Worm (Caenorhabditis elegans) whole organism, late embryonic: ENCODE results near the gene lgc-31.

Source experiments
- K09A11.1 ChIP-seq: sonication (generic microtip); optimal IDR thresholded peaks from 2 replicates; lab custom pipeline; 2017; ENCODE audit warnings: antibody characterized with exemption, mild to moderate bottlenecking, missing genetic modification characterization, missing compliant biosample characterization; ENCODE audit not compliant: insufficient read depth
- T23F11.4 ChIP-seq: fragments of 200-800 bp; sonication (Bioruptor generic); optimal IDR thresholded peaks from 2 replicates; lab custom pipeline; 2018; ENCODE audit warnings: mild to moderate bottlenecking, missing genetic modification characterization, missing compliant biosample characterization
- ahr-1 ChIP-seq: sonication (generic microtip); optimal IDR thresholded peaks from 2 replicates; lab custom pipeline; 2016; ENCODE audit warnings: missing genetic modification characterization, missing compliant biosample characterization
- ceh-19 ChIP-seq: fragments of 200-800 bp; sonication (Bioruptor generic); optimal IDR thresholded peaks from 2 replicates; lab custom pipeline; 2018; ENCODE audit warnings: mild to moderate bottlenecking, missing genetic modification characterization, missing compliant biosample characterization
- ceh-24 ChIP-seq: sonication (generic microtip); optimal IDR thresholded peaks from 2 replicates; lab custom pipeline; 2016; ENCODE audit warnings: mild to moderate bottlenecking, missing genetic modification characterization, missing compliant biosample characterization
- ceh-31 ChIP-seq: sonication (generic microtip); optimal IDR thresholded peaks from 2 replicates; lab custom pipeline; 2016; ENCODE audit warnings: missing genetic modification characterization, missing compliant biosample characterization
- ceh-45 ChIP-seq: fragments of 200-800 bp; sonication (Bioruptor generic); IDR thresholded peaks from 2 replicates; pipeline ENCODE4 v1.3.6; 2022; ENCODE audit warnings: missing genetic modification reagents, missing genetic modification characterization, missing compliant biosample characterization
- ceh-6 ChIP-seq: fragments of 200-800 bp; sonication (Bioruptor generic); optimal IDR thresholded peaks from 2 replicates; lab custom pipeline; 2018; ENCODE audit warnings: mild to moderate bottlenecking, missing genetic modification characterization, missing compliant biosample characterization
- ceh-9 ChIP-seq: sonication (generic microtip); optimal IDR thresholded peaks from 2 replicates; lab custom pipeline; 2016; ENCODE audit warnings: mild to moderate bottlenecking, missing genetic modification characterization, inconsistent platforms, missing compliant biosample characterization
- dmd-4 ChIP-seq: sonication (generic microtip); optimal IDR thresholded peaks from 2 replicates; lab custom pipeline; 2016; ENCODE audit warnings: borderline replicate concordance, missing genetic modification characterization, missing compliant biosample characterization
- elt-2 ChIP-seq: sonication (generic microtip); optimal IDR thresholded peaks from 2 replicates; lab custom pipeline; 2016; ENCODE audit warnings: missing genetic modification reagents, missing genetic modification characterization, missing compliant biosample characterization
- elt-4 ChIP-seq: sonication (generic microtip); optimal IDR thresholded peaks from 2 replicates; lab custom pipeline; 2016; ENCODE audit warnings: missing genetic modification characterization, missing compliant biosample characterization
- eyg-1 ChIP-seq: sonication (generic microtip); optimal IDR thresholded peaks from 2 replicates; lab custom pipeline; 2016; ENCODE audit warnings: missing genotype, missing genetic modification characterization, missing compliant biosample characterization
- fkh-10 ChIP-seq: fragments of 150-350 bp; optimal IDR thresholded peaks from 2 replicates; lab custom pipeline; 2014; ENCODE audit warnings: missing biosample characterization, missing genetic modification reagents, missing genetic modification characterization
- hlh-13 ChIP-seq: fragments of 200-800 bp; sonication (Bioruptor generic); optimal IDR thresholded peaks from 2 replicates; lab custom pipeline; 2018; ENCODE audit warnings: mild to moderate bottlenecking, missing genetic modification characterization, missing compliant biosample characterization
- hlh-15 ChIP-seq: sonication (generic microtip); optimal IDR thresholded peaks from 2 replicates; lab custom pipeline; 2016; ENCODE audit warnings: missing genetic modification characterization, missing compliant biosample characterization
- mec-3 ChIP-seq: sonication (generic microtip); optimal IDR thresholded peaks from 2 replicates; lab custom pipeline; 2016; ENCODE audit warnings: borderline replicate concordance, missing genetic modification characterization, missing compliant biosample characterization
- nfya-1 ChIP-seq: sonication (generic microtip); optimal IDR thresholded peaks from 2 replicates; lab custom pipeline; 2017; ENCODE audit warnings: missing genetic modification characterization, mild to moderate bottlenecking, missing compliant biosample characterization, antibody characterized with exemption, moderate library complexity
- nhr-11 ChIP-seq: fragments of 150-350 bp; optimal IDR thresholded peaks from 2 replicates; lab custom pipeline; 2014; ENCODE audit warnings: missing biosample characterization, missing genetic modification characterization
- nhr-232 ChIP-seq: sonication (generic microtip); optimal IDR thresholded peaks from 2 replicates; lab custom pipeline; 2016; ENCODE audit warnings: missing genetic modification characterization, missing compliant biosample characterization
- npax-4 ChIP-seq: sonication (generic microtip); optimal IDR thresholded peaks from 2 replicates; lab custom pipeline; 2016; ENCODE audit warnings: missing genetic modification characterization, missing compliant biosample characterization
- odd-2 ChIP-seq: sonication (generic microtip); optimal IDR thresholded peaks from 2 replicates; lab custom pipeline; 2017; ENCODE audit warnings: antibody characterized with exemption, mild to moderate bottlenecking, missing genetic modification characterization, missing compliant biosample characterization
- pag-3 ChIP-seq: sonication (generic microtip); optimal IDR thresholded peaks from 2 replicates; lab custom pipeline; 2016; ENCODE audit warnings: missing compliant biosample characterization, missing genetic modification characterization, borderline replicate concordance
- pat-9 ChIP-seq: fragments of 200-800 bp; sonication (Bioruptor generic); optimal IDR thresholded peaks from 2 replicates; lab custom pipeline; 2018; ENCODE audit warnings: mild to moderate bottlenecking, missing genetic modification characterization, moderate library complexity, missing compliant biosample characterization
- pax-1 ChIP-seq: fragments of 150-350 bp; optimal IDR thresholded peaks from 2 replicates; lab custom pipeline; 2014; ENCODE audit warnings: missing biosample characterization, missing genetic modification characterization
- pha-2 ChIP-seq: sonication (generic microtip); optimal IDR thresholded peaks from 2 replicates; lab custom pipeline; 2017; ENCODE audit warnings: mild to moderate bottlenecking, missing genetic modification characterization, missing compliant biosample characterization
- pha-4 ChIP-seq: fragments of 150-350 bp; optimal IDR thresholded peaks from 2 replicates; lab custom pipeline; 2018; ENCODE audit warnings: missing biosample characterization, missing genetic modification reagents, missing genetic modification characterization
- pqm-1 ChIP-seq: sonication (generic microtip); optimal IDR thresholded peaks from 2 replicates; lab custom pipeline; 2016; ENCODE audit warnings: missing genetic modification characterization, missing compliant biosample characterization
- pros-1 ChIP-seq: fragments of 150-350 bp; optimal IDR thresholded peaks from 2 replicates; lab custom pipeline; 2014; ENCODE audit warnings: missing biosample characterization, missing genetic modification reagents, missing genetic modification characterization
- ref-2 ChIP-seq: sonication (generic microtip); optimal IDR thresholded peaks from 2 replicates; lab custom pipeline; 2016; ENCODE audit warnings: missing genetic modification characterization, missing compliant biosample characterization
- rnt-1 ChIP-seq: sonication (generic microtip); optimal IDR thresholded peaks from 2 replicates; lab custom pipeline; 2016; ENCODE audit warnings: missing genetic modification characterization, missing compliant biosample characterization
- sdc-2 ChIP-seq: sonication (generic microtip); optimal IDR thresholded peaks from 2 replicates; lab custom pipeline; 2016; ENCODE audit warnings: missing genotype, missing genetic modification characterization, missing compliant biosample characterization
- tbx-2 ChIP-seq: sonication (generic microtip); optimal IDR thresholded peaks from 2 replicates; lab custom pipeline; 2016; ENCODE audit warnings: missing genetic modification characterization, missing compliant biosample characterization
- unc-3 ChIP-seq, 2 experiments: fragments of 200-800 bp in 1 of 2; sonication (Bioruptor generic) in 1 of 2; sonication (generic microtip) in 1 of 2; conservative IDR thresholded peaks in 1 of 2; optimal IDR thresholded peaks in 1 of 2; 2 replicates each; pipeline versions ENCODE4 v1.3.6 to Lab custom; 2016 to 2022; ENCODE audit warnings: missing compliant biosample characterization in 2 of 2, missing genetic modification characterization in 2 of 2, missing genetic modification reagents in 1 of 2
- unc-55 ChIP-seq: sonication (generic microtip); optimal IDR thresholded peaks from 2 replicates; lab custom pipeline; 2017; ENCODE audit warnings: missing biosample characterization, missing genetic modification reagents, missing genetic modification characterization
- unc-86 ChIP-seq: sonication (generic microtip); optimal IDR thresholded peaks from 2 replicates; lab custom pipeline; 2016; ENCODE audit warnings: missing genetic modification characterization, missing compliant biosample characterization

Gene lgc-31

ce11 chrV:15479825-15480224, 42.0 kb downstream of the lgc-31 start:
- TF ChIP-seq nhr-11 (tag; lab: Kevin White, UChicago) (no peak), ceh-19 (GFP tag; lab: Kevin White, UChicago) (no peak), odd-2 (tag; lab: Kevin White, UChicago) (no peak), unc-3 (GFP tag; conservative IDR thresholded peaks at IDR 0.05; lab: Robert Waterston, UW) (no peak), unc-3 (tag; optimal IDR thresholded peaks at IDR 0.05; lab: Kevin White, UChicago) (no peak), eyg-1 (tag; lab: Kevin White, UChicago) (no peak), elt-2 (no peak), ceh-45 (no peak), K09A11.1 (tag; lab: Kevin White, UChicago) (no peak), ahr-1 (tag; lab: Kevin White, UChicago) (no peak)

ce11 chrV:15479107-15479506, 42.7 kb downstream of the lgc-31 start:
- TF ChIP-seq elt-2 (peak; percentile 46), dmd-4 (no peak), pax-1 (tag; lab: Kevin White, UChicago) (no peak)
- TF ChIP-seq, all 69 proteins: peak for 1

- TF ChIP-seq ceh-9 (tag; lab: Kevin White, UChicago) (no peak), hlh-13 (no peak), sdc-2 (tag; lab: Kevin White, UChicago) (no peak), pha-4 (tag; lab: Kevin White, UChicago) (no peak)
- TF ChIP-seq, all 69 proteins: peak for 0
Measured at ce11 chrV:15478597-15478996, 43.2 kb downstream of the lgc-31 start, which contains the start of gene C06B8.2. Gene C06B8.2, minus strand, starts transcription at chrV:15478749.

- no peak for TF ChIP-seq ceh-19 (GFP tag; lab: Kevin White, UChicago)
- no peak for TF ChIP-seq fkh-10 (GFP tag; lab: Kevin White, UChicago)
- no peak for TF ChIP-seq hlh-13
- no peak for TF ChIP-seq hlh-15 (tag; lab: Kevin White, UChicago)
Measured at ce11 chrV:15471029-15471428, 50.8 kb downstream of the lgc-31 start, which contains the start of gene dpf-1. Gene dpf-1, plus strand, starts transcription at chrV:15471329.

ce11 chrV:15466719-15467118, 55.1 kb downstream of the lgc-31 start:
- TF ChIP-seq nhr-232 (tag; lab: Kevin White, UChicago) = no peak
- no peak for TF ChIP-seq ceh-31
- TF ChIP-seq rnt-1 = no peak
- TF ChIP-seq odd-2 (tag; lab: Kevin White, UChicago) = no peak
- TF ChIP-seq unc-86 (tag; lab: Kevin White, UChicago) = no peak
- no peak for TF ChIP-seq pqm-1 (tag; lab: Kevin White, UChicago)
- no peak for TF ChIP-seq elt-4
- TF ChIP-seq ceh-9 (tag; lab: Kevin White, UChicago) = no peak
- no peak for TF ChIP-seq ref-2
- TF ChIP-seq nfya-1 (tag; lab: Kevin White, UChicago) = no peak
- no peak for TF ChIP-seq ceh-24 (tag; lab: Kevin White, UChicago)
- TF ChIP-seq pha-2 (tag; lab: Kevin White, UChicago) = no peak
- no peak for TF ChIP-seq pros-1 (tag; lab: Kevin White, UChicago)
- no peak for TF ChIP-seq npax-4
- no peak for TF ChIP-seq ceh-6 (GFP tag; lab: Kevin White, UChicago)
- TF ChIP-seq eyg-1 (tag; lab: Kevin White, UChicago) = no peak
- no peak for TF ChIP-seq unc-55 (GFP tag; lab: Kevin White, UChicago)
- no peak for TF ChIP-seq ahr-1 (tag; lab: Kevin White, UChicago)
- no peak for TF ChIP-seq T23F11.4 (GFP tag; lab: Kevin White, UChicago)
- TF ChIP-seq sdc-2 (tag; lab: Kevin White, UChicago) = no peak

- TF ChIP-seq mec-3 (tag; lab: Kevin White, UChicago) (no peak), tbx-2 (tag; lab: Kevin White, UChicago) (no peak), rnt-1 (no peak), pag-3 (tag; lab: Kevin White, UChicago) (no peak), pat-9 (tag; lab: Kevin White, UChicago) (no peak), ceh-6 (GFP tag; lab: Kevin White, UChicago) (no peak), hlh-13 (no peak)
Measured at ce11 chrV:15466017-15466416, 55.8 kb downstream of the lgc-31 start.
